Worm (Caenorhabditis elegans) whole organism, mixed stage, embryonic: ENCODE measurements around the gene C49C8.2.

Experiments
- M03D4.4 ChIP-seq: sonication (generic microtip); optimal IDR thresholded peaks from 2 replicates; lab custom pipeline; 2017; ENCODE audit warnings: mild to moderate bottlenecking, missing genetic modification characterization, missing compliant biosample characterization
- bed-3 ChIP-seq: fragments of 200-800 bp; sonication (Bioruptor generic); optimal IDR thresholded peaks from 3 replicates; lab custom pipeline; 2018; ENCODE audit warnings: mild to moderate bottlenecking, missing genetic modification characterization, moderate library complexity, missing compliant biosample characterization
- blmp-1 ChIP-seq: fragments of 150-350 bp; optimal IDR thresholded peaks from 2 replicates; lab custom pipeline; 2014; ENCODE audit warnings: missing biosample characterization, missing genetic modification characterization
- ceh-39 ChIP-seq: fragments of 150-350 bp; optimal IDR thresholded peaks from 2 replicates; lab custom pipeline; 2014; ENCODE audit warnings: missing biosample characterization, missing genetic modification characterization
- ceh-43 ChIP-seq: fragments of 200-800 bp; sonication (Bioruptor generic); optimal IDR thresholded peaks from 2 replicates; lab custom pipeline; 2018; ENCODE audit warnings: mild to moderate bottlenecking, missing genetic modification characterization, moderate library complexity, missing compliant biosample characterization
- ceh-83 ChIP-seq: fragments of 200-800 bp; sonication (Bioruptor generic); optimal IDR thresholded peaks from 2 replicates; lab custom pipeline; 2018; ENCODE audit warnings: mild to moderate bottlenecking, missing genetic modification characterization, missing compliant biosample characterization
- ces-1 ChIP-seq: fragments of 150-350 bp; optimal IDR thresholded peaks from 2 replicates; lab custom pipeline; 2014; ENCODE audit warnings: missing biosample characterization, missing genetic modification reagents, missing genetic modification characterization
- cnd-1 ChIP-seq: fragments of 200-800 bp; sonication (Bioruptor generic); optimal IDR thresholded peaks from 2 replicates; lab custom pipeline; 2018; ENCODE audit warnings: mild to moderate bottlenecking, missing genetic modification characterization, missing compliant biosample characterization
- drap-1 ChIP-seq: fragments of 200-800 bp; sonication (Bioruptor generic); optimal IDR thresholded peaks from 3 replicates; lab custom pipeline; 2018; ENCODE audit warnings: mild to moderate bottlenecking, missing genetic modification characterization, missing compliant biosample characterization
- elt-1 ChIP-seq: sonication (generic microtip); optimal IDR thresholded peaks from 2 replicates; lab custom pipeline; 2017; ENCODE audit warnings: missing genetic modification characterization, mild to moderate bottlenecking, missing compliant biosample characterization, antibody characterized with exemption, moderate library complexity, borderline replicate concordance; ENCODE audit not compliant: insufficient read depth
- elt-3 ChIP-seq: fragments of 150-350 bp; optimal IDR thresholded peaks from 2 replicates; lab custom pipeline; 2014; ENCODE audit warnings: missing biosample characterization, missing genetic modification characterization
- flh-1 ChIP-seq: fragments of 200-800 bp; sonication (Bioruptor generic); optimal IDR thresholded peaks from 2 replicates; lab custom pipeline; 2018; ENCODE audit warnings: mild to moderate bottlenecking, missing genetic modification characterization, moderate library complexity, missing compliant biosample characterization
- ham-2 ChIP-seq: fragments of 200-800 bp; sonication (Bioruptor generic); optimal IDR thresholded peaks from 2 replicates; lab custom pipeline; 2018; ENCODE audit warnings: mild to moderate bottlenecking, missing genetic modification characterization, missing compliant biosample characterization
- hlh-1 ChIP-seq: fragments of 150-350 bp; optimal IDR thresholded peaks from 2 replicates; lab custom pipeline; 2014; ENCODE audit warnings: missing biosample characterization, missing genetic modification reagents, missing genetic modification characterization
- lin-13 ChIP-seq: fragments of 150-350 bp; optimal IDR thresholded peaks from 2 replicates; lab custom pipeline; 2014; ENCODE audit warnings: missing biosample characterization, missing genetic modification characterization
- lin-32 ChIP-seq: fragments of 200-800 bp; sonication (Bioruptor generic); optimal IDR thresholded peaks from 2 replicates; lab custom pipeline; 2018; ENCODE audit warnings: mild to moderate bottlenecking, missing genetic modification characterization, missing compliant biosample characterization
- lsy-2 ChIP-seq: fragments of 150-350 bp; optimal IDR thresholded peaks from 2 replicates; lab custom pipeline; 2014; ENCODE audit warnings: missing biosample characterization, missing genetic modification characterization
- mab-5 ChIP-seq: fragments of 150-350 bp; optimal IDR thresholded peaks from 2 replicates; lab custom pipeline; 2014; ENCODE audit warnings: missing biosample characterization, missing genetic modification characterization
- mep-1 ChIP-seq: fragments of 150-350 bp; optimal IDR thresholded peaks from 2 replicates; lab custom pipeline; 2017; ENCODE audit warnings: missing biosample characterization, missing genetic modification reagents, missing genetic modification characterization, inconsistent platforms
- mls-2 ChIP-seq: sonication (generic microtip); optimal IDR thresholded peaks from 2 replicates; lab custom pipeline; 2016; ENCODE audit warnings: mild to moderate bottlenecking, missing genetic modification characterization, moderate library complexity, missing compliant biosample characterization
- nhr-12 ChIP-seq: fragments of 150-350 bp; optimal IDR thresholded peaks from 2 replicates; lab custom pipeline; 2014; ENCODE audit warnings: missing biosample characterization, missing genetic modification characterization
- nhr-2 ChIP-seq: fragments of 150-350 bp; optimal IDR thresholded peaks from 2 replicates; lab custom pipeline; 2014; ENCODE audit warnings: missing biosample characterization, missing genetic modification characterization
- nhr-237 ChIP-seq: fragments of 150-350 bp; optimal IDR thresholded peaks from 2 replicates; lab custom pipeline; 2014; ENCODE audit warnings: missing biosample characterization, missing genetic modification characterization
- nhr-28 ChIP-seq: fragments of 150-350 bp; optimal IDR thresholded peaks from 2 replicates; lab custom pipeline; 2014; ENCODE audit warnings: missing biosample characterization, missing genetic modification characterization
- nhr-76 ChIP-seq: sonication (generic microtip); optimal IDR thresholded peaks from 2 replicates; lab custom pipeline; 2017; ENCODE audit warnings: missing biosample characterization, missing genetic modification characterization
- pha-4 ChIP-seq: fragments of 150-350 bp; optimal IDR thresholded peaks from 2 replicates; lab custom pipeline; 2018; ENCODE audit warnings: missing biosample characterization, missing genetic modification reagents, missing genetic modification characterization
- sem-2 ChIP-seq: fragments of 200-800 bp; sonication (Bioruptor generic); optimal IDR thresholded peaks from 2 replicates; lab custom pipeline; 2018; ENCODE audit warnings: mild to moderate bottlenecking, missing genetic modification characterization, missing compliant biosample characterization
- snpc-4 ChIP-seq: fragments of 150-350 bp; optimal IDR thresholded peaks from 2 replicates; lab custom pipeline; 2014; ENCODE audit warnings: missing biosample characterization, missing genetic modification characterization
- sptf-1 ChIP-seq: sonication (generic microtip); optimal IDR thresholded peaks from 2 replicates; lab custom pipeline; 2017; ENCODE audit warnings: mild to moderate bottlenecking, missing genetic modification characterization, moderate library complexity, missing compliant biosample characterization
- tbx-8 ChIP-seq: fragments of 200-800 bp; sonication (Bioruptor generic); optimal IDR thresholded peaks from 2 replicates; lab custom pipeline; 2018; ENCODE audit warnings: mild to moderate bottlenecking, missing genetic modification characterization, moderate library complexity, missing compliant biosample characterization
- unc-120 ChIP-seq: sonication (generic microtip); optimal IDR thresholded peaks from 2 replicates; lab custom pipeline; 2017; ENCODE audit warnings: missing genetic modification characterization, missing compliant biosample characterization; ENCODE audit not compliant: poor library complexity, severe bottlenecking
- unc-39 ChIP-seq: fragments of 150-350 bp; optimal IDR thresholded peaks from 2 replicates; lab custom pipeline; 2014; ENCODE audit warnings: missing biosample characterization, missing genetic modification characterization
- unc-62 ChIP-seq: fragments of 150-350 bp; optimal IDR thresholded peaks from 2 replicates; lab custom pipeline; 2014; ENCODE audit warnings: missing biosample characterization, missing genetic modification reagents, missing genetic modification characterization
- zip-8 ChIP-seq: fragments of 150-350 bp; optimal IDR thresholded peaks from 2 replicates; lab custom pipeline; 2014; ENCODE audit warnings: missing biosample characterization, missing genetic modification characterization
- ztf-11 ChIP-seq: fragments of 150-350 bp; optimal IDR thresholded peaks from 2 replicates; lab custom pipeline; 2014; ENCODE audit warnings: missing biosample characterization, missing genetic modification characterization

C49C8.2 gene

DNA sequence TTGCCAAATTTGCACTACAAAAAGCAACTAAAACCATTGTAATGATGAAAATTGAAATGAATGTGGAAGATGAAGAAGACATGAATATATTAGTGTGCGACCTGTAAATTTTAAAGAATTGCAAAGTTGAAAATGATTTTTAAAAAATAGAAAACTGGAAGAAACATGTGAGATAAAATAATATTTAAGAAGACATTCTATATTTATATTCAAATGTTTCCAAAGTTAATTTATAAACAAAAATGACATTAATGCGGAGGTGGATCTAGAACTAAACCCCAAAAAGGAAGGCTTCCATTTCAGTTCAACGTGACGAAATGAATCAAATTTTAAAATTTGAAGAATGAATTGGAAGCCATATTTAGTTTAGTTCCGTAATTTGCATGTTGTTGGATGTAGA, 28.3 kb downstream of the C49C8.2 start, which contains the start of gene nlp-60:
nlp-60 (minus strand) TSS at position 101 of the 400 bp plus-strand sequence.
- TF ChIP-seq lin-32 (GFP tag; lab: Kevin White, UChicago) (no peak), sem-2 (no peak), unc-120 (tag; lab: Kevin White, UChicago) (no peak), ces-1 (no peak), mls-2 (tag; lab: Kevin White, UChicago) (no peak), nhr-76 (tag; lab: Kevin White, UChicago) (no peak), pha-4 (tag; lab: Kevin White, UChicago) (no peak), M03D4.4 (tag; lab: Kevin White, UChicago) (no peak)

ce11 chrIV:8686510-8686909, 35.6 kb downstream of the C49C8.2 start, which contains the start of gene pole-2:
Gene pole-2 (minus strand): TSS chrIV:8686610.
- TF ChIP-seq blmp-1 (tag; lab: Kevin White, UChicago) (no peak), ztf-11 (tag; lab: Kevin White, UChicago) (no peak), unc-120 (tag; lab: Kevin White, UChicago) (no peak), sem-2 (no peak), ceh-83 (GFP tag; lab: Kevin White, UChicago) (no peak), lin-32 (GFP tag; lab: Kevin White, UChicago) (no peak), nhr-28 (tag; lab: Kevin White, UChicago) (no peak), nhr-76 (tag; lab: Kevin White, UChicago) (no peak), ces-1 (no peak), mep-1 (tag; lab: Kevin White, UChicago) (no peak), bed-3 (GFP tag; lab: Kevin White, UChicago) (no peak), pha-4 (tag; lab: Kevin White, UChicago) (no peak), hlh-1 (tag; lab: Kevin White, UChicago) (no peak), nhr-237 (no peak), M03D4.4 (tag; lab: Kevin White, UChicago) (no peak), flh-1 (GFP tag; lab: Kevin White, UChicago) (no peak)
- TF ChIP-seq, all 35 proteins: peak for 0

DNA sequence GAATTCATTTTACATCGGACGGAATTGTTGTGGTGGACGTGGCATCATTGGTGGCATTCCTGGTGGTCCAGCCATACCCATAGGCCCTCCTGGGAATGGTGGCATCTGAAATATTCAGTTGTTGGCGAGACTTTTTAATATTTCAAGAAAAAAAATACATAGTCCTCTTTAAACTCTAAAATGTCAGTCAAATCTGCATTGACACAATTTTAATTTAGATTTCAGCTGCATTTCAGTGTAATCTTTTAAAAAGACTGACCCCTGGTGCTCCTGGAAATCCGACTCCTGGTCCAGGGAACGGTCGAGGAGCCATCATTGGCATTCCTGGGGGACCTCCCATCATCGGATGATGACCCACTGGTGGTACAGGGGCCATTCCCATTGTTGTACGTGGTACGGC, 36.1 kb downstream of the C49C8.2 start:
- TF ChIP-seq bed-3 (GFP tag; lab: Kevin White, UChicago) (no peak), lsy-2 (tag; lab: Kevin White, UChicago) (no peak), elt-1 (tag; lab: Kevin White, UChicago) (no peak), cnd-1 (tag; lab: Kevin White, UChicago) (no peak), unc-39 (tag; lab: Kevin White, UChicago) (no peak), blmp-1 (tag; lab: Kevin White, UChicago) (no peak), nhr-237 (no peak), lin-13 (tag; lab: Kevin White, UChicago) (no peak), mab-5 (tag; lab: Kevin White, UChicago) (no peak), sptf-1 (tag; lab: Kevin White, UChicago) (no peak), ztf-11 (tag; lab: Kevin White, UChicago) (no peak), mls-2 (tag; lab: Kevin White, UChicago) (no peak), unc-62 (no peak), snpc-4 (tag; lab: Kevin White, UChicago) (no peak), mep-1 (tag; lab: Kevin White, UChicago) (no peak), tbx-8 (GFP tag; lab: Kevin White, UChicago) (no peak), nhr-12 (no peak), zip-8 (tag; lab: Kevin White, UChicago) (no peak)

- TF ChIP-seq mls-2 (tag; lab: Kevin White, UChicago) (no peak), pha-4 (tag; lab: Kevin White, UChicago) (peak; percentile 79), tbx-8 (GFP tag; lab: Kevin White, UChicago) (no peak), nhr-28 (tag; lab: Kevin White, UChicago) (no peak), ceh-39 (tag; lab: Kevin White, UChicago) (peak; percentile 54), snpc-4 (tag; lab: Kevin White, UChicago) (no peak), ztf-11 (tag; lab: Kevin White, UChicago) (no peak), mep-1 (tag; lab: Kevin White, UChicago) (peak; percentile 79), elt-1 (tag; lab: Kevin White, UChicago) (no peak), lin-13 (tag; lab: Kevin White, UChicago) (peak; percentile 41), nhr-2 (tag; lab: Kevin White, UChicago) (no peak), sem-2 (no peak), ceh-43 (GFP tag; lab: Kevin White, UChicago) (no peak), nhr-237 (peak; percentile 76), cnd-1 (tag; lab: Kevin White, UChicago) (peak; percentile 58), sptf-1 (tag; lab: Kevin White, UChicago) (no peak), elt-3 (tag; lab: Kevin White, UChicago) (no peak), unc-120 (tag; lab: Kevin White, UChicago) (peak; percentile 50), zip-8 (tag; lab: Kevin White, UChicago) (no peak), M03D4.4 (tag; lab: Kevin White, UChicago) (no peak), drap-1 (GFP tag; lab: Kevin White, UChicago) (no peak), hlh-1 (tag; lab: Kevin White, UChicago) (peak; percentile 38), nhr-76 (tag; lab: Kevin White, UChicago) (no peak), mab-5 (tag; lab: Kevin White, UChicago) (no peak), nhr-12 (no peak), lsy-2 (tag; lab: Kevin White, UChicago) (peak; percentile 72), unc-39 (tag; lab: Kevin White, UChicago) (no peak), ham-2 (GFP tag; lab: Kevin White, UChicago) (no peak), blmp-1 (tag; lab: Kevin White, UChicago) (no peak), ceh-83 (GFP tag; lab: Kevin White, UChicago) (no peak), lin-32 (GFP tag; lab: Kevin White, UChicago) (no peak), bed-3 (GFP tag; lab: Kevin White, UChicago) (no peak), ces-1 (peak; percentile 71), unc-62 (peak; percentile 11), flh-1 (GFP tag; lab: Kevin White, UChicago) (no peak)
These were observed 36.8 kb downstream of the C49C8.2 start, which contains the start of gene snrp-3 for ce11 chrIV:8687605-8688191. Gene snrp-3 (minus strand): TSS chrIV:8687810.
